Worm (Caenorhabditis elegans): Measurements from ENCODE around the gene frpr-18.

The frpr-18 gene

DNA sequence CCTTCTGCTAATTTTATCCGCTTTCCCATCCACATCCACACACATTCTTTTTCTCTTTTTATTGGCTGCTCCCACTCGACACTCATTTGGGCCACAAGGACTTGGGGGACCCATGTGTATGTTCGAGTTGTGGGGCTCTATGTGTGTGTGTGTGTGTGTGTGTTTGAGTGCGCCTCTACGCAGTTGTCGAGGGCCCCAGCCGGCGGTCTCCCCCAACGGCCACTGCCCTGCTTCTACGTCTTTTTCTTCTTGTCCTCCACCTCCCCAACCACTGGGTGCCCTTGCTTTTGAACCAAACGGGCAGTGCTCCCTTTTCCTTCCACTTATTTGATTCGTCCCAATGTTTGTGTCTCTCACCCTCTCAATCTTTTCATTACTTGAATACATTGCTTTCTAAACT, 10.5 kb downstream of the frpr-18 start (continued):
- no peak for TF ChIP-seq Y67H2A.10 (GFP tag; conservative IDR thresholded peaks at IDR 0.05)
- TF ChIP-seq B0019.2 (GFP tag; conservative IDR thresholded peaks at IDR 0.05): no peak
- no peak for TF ChIP-seq sdz-38 (tag; optimal IDR thresholded peaks at IDR 0.05)
- no peak for TF ChIP-seq bed-1 (GFP tag; IDR thresholded peaks at IDR 0.05)
- no peak for TF ChIP-seq hrde-1 (tag; optimal IDR thresholded peaks at IDR 0.05; ENCODE audit: borderline replicate concordance)
- TF ChIP-seq T07F8.4 (tag; optimal IDR thresholded peaks at IDR 0.05): no peak
- TF ChIP-seq unc-62 (GFP tag; optimal IDR thresholded peaks at IDR 0.05): no peak

DNA sequence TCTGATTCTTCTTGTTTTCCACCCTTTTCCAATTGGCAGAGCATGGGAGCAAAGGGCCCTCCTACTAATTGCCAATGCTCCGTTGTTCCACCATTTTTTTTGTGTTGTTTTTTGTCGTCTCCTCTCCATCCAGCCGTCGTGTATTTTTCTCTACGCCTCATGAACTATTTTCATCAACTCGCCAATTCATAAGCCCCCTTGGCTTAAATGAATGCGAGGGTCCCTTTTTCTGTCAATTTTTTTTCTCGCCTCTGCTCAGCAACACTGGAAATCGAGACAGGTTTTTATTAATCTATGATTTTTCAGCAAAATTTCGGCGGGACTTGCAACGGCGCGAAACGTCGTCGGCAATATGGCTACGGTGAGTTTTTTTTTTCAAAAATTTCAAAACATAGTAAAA, 10.9 kb downstream of the frpr-18 start, which contains the start of gene unc-70:
Gene unc-70 (plus strand): TSS at position 301 of the 400 bp plus-strand sequence.
- no peak for TF ChIP-seq ztf-25 (GFP tag; IDR thresholded peaks at IDR 0.05)
- no peak for TF ChIP-seq atf-7 (tag; optimal IDR thresholded peaks at IDR 0.05)

DNA sequence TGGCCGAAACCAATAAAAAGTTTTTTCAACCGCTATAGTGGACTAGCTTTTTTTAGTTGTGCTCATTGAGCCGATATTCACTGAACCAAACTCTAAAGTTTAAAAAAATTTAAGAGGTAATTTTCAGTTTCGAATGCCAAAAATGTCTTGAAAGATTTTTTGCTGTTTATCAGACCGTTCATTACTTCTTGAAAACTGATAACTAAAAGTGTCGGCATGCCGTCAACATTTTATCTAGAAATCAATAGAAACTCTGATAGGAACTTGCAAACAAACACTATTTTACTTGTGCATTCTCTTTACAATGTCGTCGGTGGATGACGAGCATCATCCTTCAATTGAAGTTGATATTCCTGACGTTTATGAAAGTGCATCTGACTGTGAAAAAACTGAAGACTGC, 11.6 kb downstream of the frpr-18 start:
- TF ChIP-seq nhr-80 (tag; optimal IDR thresholded peaks at IDR 0.05) (peak; percentile 81), dox-1 (GFP tag; IDR thresholded peaks at IDR 0.05) (peak; percentile 19; the same call in 1 of the 2 replicates), F10E7.11 (tag; optimal IDR thresholded peaks at IDR 0.05) (no peak), F33H1.4 (GFP tag; IDR thresholded peaks at IDR 0.05) (no peak), snpc-4 (GFP tag; optimal IDR thresholded peaks at IDR 0.05) (no peak), snpc-4 (tag; optimal IDR thresholded peaks at IDR 0.05) (no peak), sea-2 (GFP tag; IDR thresholded peaks at IDR 0.05) (no peak)

DNA sequence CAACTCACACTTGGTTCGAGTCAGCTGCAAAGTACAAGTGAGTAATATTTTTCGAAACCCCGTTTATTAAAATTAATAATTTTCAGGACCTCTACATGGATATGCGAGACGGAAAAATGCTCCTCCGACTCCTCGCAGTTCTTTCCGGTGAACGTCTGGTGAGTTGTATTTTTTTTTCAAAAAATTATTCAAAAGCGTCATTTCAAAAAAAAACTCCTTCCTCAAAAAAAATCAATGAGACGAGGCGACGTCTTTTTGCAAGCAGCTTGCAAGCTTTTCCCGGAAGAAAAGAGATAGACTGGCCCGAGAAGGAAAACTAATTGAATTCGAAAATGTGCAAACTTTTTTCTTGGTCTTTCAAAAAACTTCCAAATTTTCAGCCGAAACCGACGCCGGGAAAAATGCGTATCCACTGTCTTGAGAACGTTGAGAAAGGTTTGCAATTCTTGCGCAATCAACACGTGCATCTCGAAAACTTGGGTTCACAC, 12.4 kb downstream of the frpr-18 start:
- TF ChIP-seq mel-28 (tag; optimal IDR thresholded peaks at IDR 0.05; ENCODE audit: borderline replicate concordance) (no peak), bed-2 (GFP tag; IDR thresholded peaks at IDR 0.05) (no peak), F55B11.4 (tag; optimal IDR thresholded peaks at IDR 0.05; ENCODE audit: borderline replicate concordance, insufficient read depth) (no peak), mxl-1 (tag; optimal IDR thresholded peaks at IDR 0.05) (no peak), nhr-179 (tag; optimal IDR thresholded peaks at IDR 0.05) (no peak), B0035.1 (tag; optimal IDR thresholded peaks at IDR 0.05) (no peak), F57A8.1 (GFP tag; optimal IDR thresholded peaks at IDR 0.05) (no peak), zfh-2 (GFP tag; conservative IDR thresholded peaks at IDR 0.05) (no peak), Y53G8AR.9 (GFP tag; conservative IDR thresholded peaks at IDR 0.05) (no peak), tlf-1 (GFP tag; optimal IDR thresholded peaks at IDR 0.05) (no peak), unc-130 (GFP tag; optimal IDR thresholded peaks at IDR 0.05) (no peak), hmg-1.2 (GFP tag; IDR thresholded peaks at IDR 0.05) (no peak), F57C9.4 (tag; optimal IDR thresholded peaks at IDR 0.05) (no peak), athp-1 (tag; optimal IDR thresholded peaks at IDR 0.05) (no peak), dpl-1 (GFP tag; optimal IDR thresholded peaks at IDR 0.05) (no peak), T26A5.8 (tag; optimal IDR thresholded peaks at IDR 0.05) (no peak), K11D2.4 (GFP tag; IDR thresholded peaks at IDR 0.05) (no peak), hmg-20 (GFP tag; IDR thresholded peaks at IDR 0.05) (no peak), Y79H2A.3 (GFP tag; conservative IDR thresholded peaks at IDR 0.05) (no peak), Y67H2A.10 (GFP tag; conservative IDR thresholded peaks at IDR 0.05) (no peak)
